Worm (Caenorhabditis elegans) whole organism, L4 larva: ENCODE data around the gene irld-7.

ENCODE experiments used
- ceh-82 ChIP-seq: sonication (generic microtip); optimal IDR thresholded peaks from 2 replicates; lab custom pipeline; 2017; ENCODE audit warnings: missing biosample characterization, missing genetic modification characterization
- ces-1 ChIP-seq: fragments of 150-350 bp; sonication (generic microtip); optimal IDR thresholded peaks from 4 replicates; lab custom pipeline; 2014; ENCODE audit warnings: missing biosample characterization, missing genetic modification reagents, missing genetic modification characterization
- jun-1 ChIP-seq: fragments of 150-350 bp; optimal IDR thresholded peaks from 2 replicates; lab custom pipeline; 2014; ENCODE audit warnings: missing biosample characterization, missing genetic modification reagents, missing genetic modification characterization
- lin-13 ChIP-seq: fragments of 150-350 bp; optimal IDR thresholded peaks from 2 replicates; lab custom pipeline; 2014; ENCODE audit warnings: missing biosample characterization, missing genetic modification reagents, missing genetic modification characterization
- mdt-29 ChIP-seq: fragments of 200-800 bp; sonication (Bioruptor generic); IDR thresholded peaks from 2 replicates; pipeline ENCODE4 v1.3.6; 2022; ENCODE audit warnings: missing genetic modification reagents, missing genetic modification characterization, missing compliant biosample characterization
- nhr-11 ChIP-seq: fragments of 150-350 bp; optimal IDR thresholded peaks from 2 replicates; lab custom pipeline; 2014; ENCODE audit warnings: missing biosample characterization, missing genetic modification characterization
- nhr-237 ChIP-seq: sonication (generic microtip); optimal IDR thresholded peaks from 2 replicates; lab custom pipeline; 2017; ENCODE audit warnings: missing biosample characterization, missing genetic modification characterization
- nhr-25 ChIP-seq: sonication (generic microtip); optimal IDR thresholded peaks from 2 replicates; lab custom pipeline; 2017; ENCODE audit warnings: missing genetic modification characterization, mild to moderate bottlenecking, missing compliant biosample characterization, antibody characterized with exemption, moderate library complexity, borderline replicate concordance; ENCODE audit not compliant: insufficient read depth
- pha-4 ChIP-seq, 2 experiments: fragments of 150-350 bp in 1 of 2; fragments of 200-800 bp in 1 of 2; sonication (Bioruptor generic) in 1 of 2; IDR thresholded peaks in 1 of 2; optimal IDR thresholded peaks in 1 of 2; 2 replicates each; pipeline versions ENCODE4 v1.3.6 to Lab custom; 2014 to 2022; ENCODE audit warnings: missing genetic modification characterization in 2 of 2, missing genetic modification reagents in 2 of 2, missing biosample characterization in 1 of 2, missing compliant biosample characterization in 1 of 2
- php-3 ChIP-seq: fragments of 200-800 bp; sonication (Bioruptor generic); IDR thresholded peaks from 2 replicates; pipeline ENCODE4 v1.3.6; 2022; ENCODE audit warnings: missing genetic modification reagents, missing genetic modification characterization, missing compliant biosample characterization
- snpc-4 ChIP-seq: fragments of 150-350 bp; optimal IDR thresholded peaks from 2 replicates; lab custom pipeline; 2014; ENCODE audit warnings: missing biosample characterization, missing genetic modification characterization
- unc-62 ChIP-seq, 3 experiments: fragments of 150-350 bp in 1 of 3; sonication (generic microtip); optimal IDR thresholded peaks in 2 of 3; peaks in 1 of 3; 1 replicate in 1 of 3; 2 replicates in 2 of 3; lab custom pipeline; 2014 to 2017; ENCODE audit warnings: missing biosample characterization in 3 of 3, missing genetic modification characterization in 3 of 3, missing genetic modification reagents in 3 of 3, missing genotype in 1 of 3
- zag-1 ChIP-seq: fragments of 150-350 bp; optimal IDR thresholded peaks from 2 replicates; lab custom pipeline; 2014; ENCODE audit warnings: missing biosample characterization, missing genetic modification characterization

DNA sequence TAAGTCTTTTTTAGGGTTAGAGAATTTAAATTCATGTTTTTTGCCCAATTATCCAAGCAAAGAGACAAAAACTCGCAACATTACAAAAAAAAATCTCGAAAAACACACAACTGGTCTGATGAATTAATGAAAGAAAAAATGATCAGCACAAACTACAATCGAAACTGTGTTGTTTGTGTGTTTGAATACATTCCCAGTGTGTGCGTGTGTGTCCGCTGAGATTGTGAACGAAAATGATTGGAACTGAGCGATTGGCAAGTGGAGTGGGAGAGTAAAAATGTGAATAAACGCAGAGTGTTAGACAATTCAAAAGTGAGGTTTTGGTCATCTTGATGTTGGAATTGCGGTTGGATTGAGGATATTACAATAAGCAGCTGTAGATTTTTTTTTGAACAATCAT lies 16.4 kb downstream of the irld-7 start:
- TF ChIP-seq php-3 (GFP tag; lab: Robert Waterston, UW) (no peak), nhr-25 (no peak), nhr-11 (tag; lab: Kevin White, UChicago) (no peak), ces-1 (GFP tag; lab: Kevin White, UChicago) (no peak), snpc-4 (tag; lab: Kevin White, UChicago) (no peak), mdt-29 (GFP tag; lab: Robert Waterston, UW) (no peak), jun-1 (tag; lab: Kevin White, UChicago) (no peak), unc-62 (GFP tag; optimal IDR thresholded peaks at IDR 0.05 in 1 of 2; lab: Kevin White, UChicago) (no peak), unc-62 (tag; optimal IDR thresholded peaks at IDR 0.05; lab: Kevin White, UChicago) (no peak), lin-13 (GFP tag; lab: Kevin White, UChicago) (no peak), ceh-82 (tag; lab: Kevin White, UChicago) (no peak), zag-1 (tag; lab: Kevin White, UChicago) (no peak), pha-4 (GFP tag; IDR thresholded peaks at IDR 0.05; lab: Robert Waterston, UW) (no peak), pha-4 (tag; optimal IDR thresholded peaks at IDR 0.05; lab: Kevin White, UChicago) (no peak), nhr-237 (no peak)
